Fruit fly (Drosophila melanogaster) Kc167 (cell line): ENCODE results near the gene snz.

ENCODE experiments used
- Sin3A ChIP-seq: fragments of >200 bp; optimal IDR thresholded peaks from 2 replicates; lab custom pipeline; 2018; ENCODE audit warnings: missing external identifiers
- h ChIP-seq: fragments of >200 bp; optimal IDR thresholded peaks from 3 replicates; lab custom pipeline; 2018; ENCODE audit warnings: missing external identifiers
- insv ChIP-seq: fragments of >200 bp; optimal IDR thresholded peaks from 3 replicates; lab custom pipeline; 2018; ENCODE audit warnings: missing external identifiers
- psq ChIP-seq: fragments of >200 bp; optimal IDR thresholded peaks from 2 replicates; lab custom pipeline; 2017; ENCODE audit warnings: missing external identifiers

DNA sequence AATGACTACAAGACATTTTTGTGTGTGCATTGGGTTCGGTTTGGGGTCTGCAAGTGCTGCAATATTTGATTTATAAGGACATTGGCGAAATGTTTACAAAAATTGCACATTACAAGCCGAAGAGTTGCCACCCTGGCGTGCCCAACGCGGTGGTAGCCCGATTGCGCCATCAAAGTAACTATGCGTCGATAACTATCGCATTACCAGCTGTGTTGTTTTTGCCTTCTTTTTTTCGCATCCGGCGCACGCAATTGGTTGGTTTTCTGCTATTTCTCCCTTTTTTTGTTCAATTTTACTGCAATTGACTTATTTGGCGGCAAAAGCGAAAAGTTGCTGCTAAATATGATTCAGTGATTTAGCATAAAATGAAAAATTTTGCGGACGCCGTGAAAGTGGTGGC lies 22.8 kb downstream of the snz start, which contains the start of gene RpS14b:
- TF ChIP-seq insv (lab: Kevin White, UChicago) (no peak), h (lab: Kevin White, UChicago) (no peak), psq (lab: Kevin White, UChicago) (no peak), Sin3A (no peak)
